Worm (Caenorhabditis elegans) whole organism, L4/young adult: ENCODE measurements around the gene Y59C2A.1.
"Not testable (repeated sequence)": the region's sequence is repeated elsewhere in the genome, so short reads cannot be mapped to it uniquely, and the experiment has no call there.

ENCODE experiments used
- W03F9.2 ChIP-seq: fragments of 150-350 bp; optimal IDR thresholded peaks from 2 replicates; lab custom pipeline; 2014; ENCODE audit warnings: missing biosample characterization, missing genetic modification characterization
- dao-5 ChIP-seq: sonication (generic microtip); optimal IDR thresholded peaks from 2 replicates; lab custom pipeline; 2016; ENCODE audit warnings: missing genotype, missing genetic modification characterization, moderate library complexity, missing compliant biosample characterization
- him-1 ChIP-seq: sonication (generic microtip); optimal IDR thresholded peaks from 2 replicates; lab custom pipeline; 2016; ENCODE audit warnings: missing genotype, missing genetic modification reagents, missing genetic modification characterization, missing compliant biosample characterization

Gene Y59C2A.1

ce11 chrII:2207812-2208211 is at the start of gene Y59C2A.1:
Gene Y59C2A.1 (plus strand): TSS chrII:2208112.
- TF ChIP-seq dao-5 (tag; lab: Kevin White, UChicago) (no peak), him-1 (tag; lab: Kevin White, UChicago) (no peak), W03F9.2 (tag; lab: Kevin White, UChicago) (no peak)

ce11 chrII:2163370-2163882 is 44.5 kb upstream of the Y59C2A.1 start, which contains the start of gene C33C12.11:
Gene C33C12.11 (minus strand): TSS chrII:2163832.
- not testable (repeated sequence) for TF ChIP-seq dao-5, him-1, W03F9.2 (tag; lab: Kevin White, UChicago)

ce11 chrII:2166376-2166775 is 41.5 kb upstream of the Y59C2A.1 start, which contains the start of gene C33C12.4:
Gene C33C12.4 (minus strand): TSS chrII:2166476.
- TF ChIP-seq W03F9.2 (tag; lab: Kevin White, UChicago) (no peak), dao-5 (tag; lab: Kevin White, UChicago) (no peak), him-1 (tag; lab: Kevin White, UChicago) (no peak)

ce11 chrII:2168374-2168773 is 39.5 kb upstream of the Y59C2A.1 start, which contains the start of gene fbxb-38:
Gene fbxb-38 (minus strand): TSS chrII:2168763.
- TF ChIP-seq dao-5 (tag; lab: Kevin White, UChicago) = no peak
- TF ChIP-seq him-1 (tag; lab: Kevin White, UChicago) = no peak
- TF ChIP-seq W03F9.2 (tag; lab: Kevin White, UChicago) = no peak

ce11 chrII:2170085-2170484 is 37.8 kb upstream of the Y59C2A.1 start, which contains the start of gene C33C12.12:
Gene C33C12.12 (minus strand): TSS chrII:2170185.
- no peak for TF ChIP-seq W03F9.2 (tag; lab: Kevin White, UChicago)
- no peak for TF ChIP-seq dao-5 (tag; lab: Kevin White, UChicago)
- TF ChIP-seq him-1 (tag; lab: Kevin White, UChicago) = no peak

- no peak for TF ChIP-seq W03F9.2 (tag; lab: Kevin White, UChicago)
- no peak for TF ChIP-seq dao-5 (tag; lab: Kevin White, UChicago)
Measured at ce11 chrII:2175367-2175766, 32.5 kb upstream of the Y59C2A.1 start, which contains the start of gene C33C12.7. Gene C33C12.7 (minus strand): TSS chrII:2175467.

ce11 chrII:2176688-2177087 is 31.2 kb upstream of the Y59C2A.1 start, which contains the start of gene gba-1:
Gene gba-1 (plus strand): TSS chrII:2176741.
- TF ChIP-seq dao-5 (tag; lab: Kevin White, UChicago) (no peak), him-1 (tag; lab: Kevin White, UChicago) (no peak), W03F9.2 (tag; lab: Kevin White, UChicago) (no peak)

ce11 chrII:2177735-2178134 is 30.2 kb upstream of the Y59C2A.1 start:
- no peak for TF ChIP-seq dao-5 (tag; lab: Kevin White, UChicago)
- TF ChIP-seq him-1 (tag; lab: Kevin White, UChicago) = no peak
- TF ChIP-seq W03F9.2 (tag; lab: Kevin White, UChicago) = no peak

ce11 chrII:2186329-2186728 is 21.6 kb upstream of the Y59C2A.1 start, which contains the start of gene gba-2:
Gene gba-2 (minus strand): TSS chrII:2186434.
- no peak for TF ChIP-seq W03F9.2 (tag; lab: Kevin White, UChicago)
- no peak for TF ChIP-seq dao-5 (tag; lab: Kevin White, UChicago)
- no peak for TF ChIP-seq him-1 (tag; lab: Kevin White, UChicago)

- no peak for TF ChIP-seq W03F9.2 (tag; lab: Kevin White, UChicago)
- TF ChIP-seq dao-5 (tag; lab: Kevin White, UChicago) = no peak
- TF ChIP-seq him-1 (tag; lab: Kevin White, UChicago) = no peak
Measured at ce11 chrII:2186730-2187129, 21.2 kb upstream of the Y59C2A.1 start.

- no peak for TF ChIP-seq W03F9.2 (tag; lab: Kevin White, UChicago)
- TF ChIP-seq dao-5 (tag; lab: Kevin White, UChicago) = no peak
- TF ChIP-seq him-1 (tag; lab: Kevin White, UChicago) = no peak
Measured at ce11 chrII:2189357-2189756, 18.6 kb upstream of the Y59C2A.1 start, which contains the start of gene mtq-2. Gene mtq-2 (minus strand): TSS chrII:2189457.

ce11 chrII:2190522-2190921 is 17.4 kb upstream of the Y59C2A.1 start:
- no peak for TF ChIP-seq dao-5 (tag; lab: Kevin White, UChicago)
- no peak for TF ChIP-seq him-1 (tag; lab: Kevin White, UChicago)
- TF ChIP-seq W03F9.2 (tag; lab: Kevin White, UChicago) = no peak

- TF ChIP-seq him-1 (tag; lab: Kevin White, UChicago) (no peak), dao-5 (tag; lab: Kevin White, UChicago) (no peak), W03F9.2 (tag; lab: Kevin White, UChicago) (no peak)
Measured at ce11 chrII:2191383-2191782, 16.5 kb upstream of the Y59C2A.1 start.

ce11 chrII:2192267-2192666 is 15.6 kb upstream of the Y59C2A.1 start:
- TF ChIP-seq him-1 (tag; lab: Kevin White, UChicago) (no peak), W03F9.2 (tag; lab: Kevin White, UChicago) (no peak), dao-5 (tag; lab: Kevin White, UChicago) (no peak)
